Worm (Caenorhabditis elegans) whole organism, L3 larva: ENCODE data around the gene F58A4.2.

ENCODE experiments used
- R02D3.7 ChIP-seq: fragments of 150-350 bp; optimal IDR thresholded peaks from 2 replicates; lab custom pipeline; 2014; ENCODE audit warnings: missing biosample characterization, missing genetic modification characterization
- ceh-16 ChIP-seq: sonication (generic microtip); optimal IDR thresholded peaks from 2 replicates; lab custom pipeline; 2017; ENCODE audit warnings: missing biosample characterization, missing genetic modification characterization
- ceh-9 ChIP-seq: sonication (generic microtip); optimal IDR thresholded peaks from 2 replicates; lab custom pipeline; 2018; ENCODE audit warnings: missing biosample characterization, missing genetic modification characterization
- daf-12 ChIP-seq: fragments of 150-350 bp; optimal IDR thresholded peaks from 2 replicates; lab custom pipeline; 2014; ENCODE audit warnings: missing biosample characterization, missing genetic modification reagents, missing genetic modification characterization
- egl-27 ChIP-seq: sonication (generic microtip); optimal IDR thresholded peaks from 4 replicates; lab custom pipeline; 2017; ENCODE audit warnings: missing biosample characterization, missing genetic modification reagents, missing genetic modification characterization
- elt-1 ChIP-seq: fragments of 150-350 bp; optimal IDR thresholded peaks from 2 replicates; lab custom pipeline; 2014; ENCODE audit warnings: missing biosample characterization, missing genetic modification characterization
- elt-2 ChIP-seq: sonication (generic microtip); optimal IDR thresholded peaks from 2 replicates; lab custom pipeline; 2016; ENCODE audit warnings: missing genetic modification reagents, mild to moderate bottlenecking, missing genetic modification characterization, missing compliant biosample characterization
- elt-3 ChIP-seq, 3 experiments: fragments of 150-350 bp in 1 of 3; sonication (generic microtip) in 2 of 3; optimal IDR thresholded peaks; 2 replicates in 2 of 3; 4 replicates in 1 of 3; lab custom pipeline; 2014 to 2017; ENCODE audit warnings: missing biosample characterization in 3 of 3, missing genetic modification characterization in 3 of 3
- fkh-10 ChIP-seq: sonication (generic microtip); optimal IDR thresholded peaks from 2 replicates; lab custom pipeline; 2017; ENCODE audit warnings: missing biosample characterization, missing genetic modification reagents, missing genetic modification characterization
- fkh-2 ChIP-seq: fragments of 150-350 bp; optimal IDR thresholded peaks from 2 replicates; lab custom pipeline; 2014; ENCODE audit warnings: missing biosample characterization, missing genetic modification reagents, missing genetic modification characterization
- fos-1 ChIP-seq: fragments of 150-350 bp; optimal IDR thresholded peaks from 2 replicates; lab custom pipeline; 2014; ENCODE audit warnings: missing biosample characterization, missing genetic modification characterization
- hmg-11 ChIP-seq: sonication (generic microtip); optimal IDR thresholded peaks from 2 replicates; lab custom pipeline; 2016; ENCODE audit warnings: missing genetic modification characterization, missing compliant biosample characterization
- jun-1 ChIP-seq: fragments of 150-350 bp; optimal IDR thresholded peaks from 2 replicates; lab custom pipeline; 2014; ENCODE audit warnings: missing biosample characterization, missing genetic modification reagents, missing genetic modification characterization
- lsy-12 ChIP-seq: sonication (generic microtip); optimal IDR thresholded peaks from 2 replicates; lab custom pipeline; 2016; ENCODE audit warnings: mild to moderate bottlenecking, missing genetic modification characterization, missing compliant biosample characterization
- mml-1 ChIP-seq: fragments of 150-350 bp; sonication (generic microtip); optimal IDR thresholded peaks from 3 replicates; lab custom pipeline; 2014; ENCODE audit warnings: missing biosample characterization, missing genetic modification characterization
- nfya-1 ChIP-seq: sonication (generic microtip); optimal IDR thresholded peaks from 2 replicates; lab custom pipeline; 2017; ENCODE audit warnings: missing genetic modification characterization, mild to moderate bottlenecking, missing compliant biosample characterization, antibody characterized with exemption, moderate library complexity; ENCODE audit not compliant: insufficient read depth
- nhr-23 ChIP-seq: fragments of 150-350 bp; optimal IDR thresholded peaks from 2 replicates; lab custom pipeline; 2014; ENCODE audit warnings: missing biosample characterization, missing genetic modification reagents, missing genetic modification characterization
- nhr-25 ChIP-seq: sonication (generic microtip); optimal IDR thresholded peaks from 2 replicates; lab custom pipeline; 2017; ENCODE audit warnings: missing biosample characterization, missing genetic modification characterization
- nhr-28 ChIP-seq: fragments of 150-350 bp; optimal IDR thresholded peaks from 2 replicates; lab custom pipeline; 2014; ENCODE audit warnings: missing biosample characterization, missing genetic modification characterization
- nhr-43 ChIP-seq: sonication (generic microtip); optimal IDR thresholded peaks from 2 replicates; lab custom pipeline; 2016; ENCODE audit warnings: mild to moderate bottlenecking, missing genetic modification characterization, missing compliant biosample characterization; ENCODE audit not compliant: poor library complexity, severe bottlenecking
- nhr-67 ChIP-seq: fragments of 150-350 bp; optimal IDR thresholded peaks from 2 replicates; lab custom pipeline; 2014; ENCODE audit warnings: missing biosample characterization, missing genetic modification characterization
- nhr-76 ChIP-seq: fragments of 150-350 bp; sonication (generic microtip); optimal IDR thresholded peaks from 5 replicates; lab custom pipeline; 2014; ENCODE audit warnings: missing biosample characterization, missing genetic modification characterization
- pha-4 ChIP-seq: fragments of 150-350 bp; optimal IDR thresholded peaks from 2 replicates; lab custom pipeline; 2014; ENCODE audit warnings: missing biosample characterization, missing genetic modification reagents, missing genetic modification characterization
- pqm-1 ChIP-seq: fragments of 150-350 bp; optimal IDR thresholded peaks from 2 replicates; lab custom pipeline; 2017; ENCODE audit warnings: missing biosample characterization, missing genetic modification characterization, inconsistent platforms
- tbx-2 ChIP-seq: sonication (generic microtip); optimal IDR thresholded peaks from 2 replicates; lab custom pipeline; 2016; ENCODE audit warnings: mild to moderate bottlenecking, missing genetic modification characterization, missing compliant biosample characterization
- unc-62 ChIP-seq: fragments of 150-350 bp; sonication (generic microtip); optimal IDR thresholded peaks from 4 replicates; lab custom pipeline; 2014; ENCODE audit warnings: missing biosample characterization, missing genetic modification reagents, missing genetic modification characterization
- ztf-4 ChIP-seq: fragments of 150-350 bp; optimal IDR thresholded peaks from 2 replicates; lab custom pipeline; 2014; ENCODE audit warnings: missing biosample characterization, missing genetic modification characterization

Gene F58A4.2

ce11 chrIII:9600645-9601044, at the start of gene F58A4.2:
Gene F58A4.2 (minus strand): TSS chrIII:9600745.
- TF ChIP-seq nhr-23 (tag; lab: Kevin White, UChicago) = no peak
- no peak for TF ChIP-seq tbx-2 (tag; lab: Kevin White, UChicago)
- no peak for TF ChIP-seq ceh-9 (tag; lab: Kevin White, UChicago)
- TF ChIP-seq unc-62 (GFP tag; lab: Kevin White, UChicago) = no peak

- TF ChIP-seq nhr-25 (peak; percentile 10), nhr-23 (tag; lab: Kevin White, UChicago) (peak; percentile 84), nfya-1 (no peak), ztf-4 (no peak), nhr-43 (tag; lab: Kevin White, UChicago) (peak; percentile 66), ceh-16 (no peak)
Observed at ce11 chrIII:9646440-9647021, 46.0 kb upstream of the F58A4.2 start.

ce11 chrIII:9645099-9645498, 44.6 kb upstream of the F58A4.2 start:
- TF ChIP-seq egl-27 (no peak), nhr-23 (tag; lab: Kevin White, UChicago) (peak; percentile 59), elt-3 (tag; optimal IDR thresholded peaks at IDR 0.05; lab: Kevin White, UChicago) (peak in 1 of 3 experiments; percentile 66)

ce11 chrIII:9642110-9642509, 41.6 kb upstream of the F58A4.2 start:
- no peak for TF ChIP-seq mml-1
- peak; percentile 16 for TF ChIP-seq nhr-23 (tag; lab: Kevin White, UChicago)

DNA sequence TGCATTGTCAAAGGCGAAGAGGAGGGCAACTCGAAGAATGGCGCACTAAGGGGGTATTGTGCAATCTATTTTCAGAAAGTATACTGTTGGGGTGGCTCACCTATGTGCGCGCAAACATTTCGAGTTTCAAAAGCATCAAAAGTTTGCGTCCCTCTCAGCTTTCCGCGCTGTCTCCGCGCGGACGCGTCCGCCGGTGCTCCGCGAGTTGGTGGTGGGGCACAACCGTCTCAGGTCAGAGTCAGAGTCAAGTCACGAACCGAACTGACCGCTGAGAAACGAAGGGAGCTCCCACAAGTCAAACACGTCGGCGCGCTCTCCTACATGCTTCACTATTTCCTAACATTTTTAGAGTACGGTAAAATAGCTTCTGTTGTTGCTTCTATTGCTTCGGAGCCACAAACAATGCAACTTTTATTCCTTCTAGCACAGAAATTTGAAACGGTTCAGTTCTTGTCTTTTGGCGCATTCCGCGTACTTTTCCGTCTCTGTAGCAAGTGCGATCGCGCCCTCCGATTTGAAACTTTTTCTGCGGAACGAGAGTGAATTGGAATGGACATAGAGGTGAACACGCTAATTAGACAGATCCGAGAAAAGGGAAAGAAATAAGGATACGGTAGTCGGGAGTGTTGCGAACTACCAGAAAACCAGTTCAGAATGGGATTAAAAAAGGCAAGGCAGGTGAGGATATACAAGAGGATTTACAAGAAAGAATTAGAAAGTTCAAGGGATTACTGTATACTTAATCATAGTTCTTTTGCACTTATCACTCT, 38.9 kb upstream of the F58A4.2 start:
- TF ChIP-seq nhr-23 (tag; lab: Kevin White, UChicago) (peak; percentile 30), pha-4 (tag; lab: Kevin White, UChicago) (no peak)

DNA sequence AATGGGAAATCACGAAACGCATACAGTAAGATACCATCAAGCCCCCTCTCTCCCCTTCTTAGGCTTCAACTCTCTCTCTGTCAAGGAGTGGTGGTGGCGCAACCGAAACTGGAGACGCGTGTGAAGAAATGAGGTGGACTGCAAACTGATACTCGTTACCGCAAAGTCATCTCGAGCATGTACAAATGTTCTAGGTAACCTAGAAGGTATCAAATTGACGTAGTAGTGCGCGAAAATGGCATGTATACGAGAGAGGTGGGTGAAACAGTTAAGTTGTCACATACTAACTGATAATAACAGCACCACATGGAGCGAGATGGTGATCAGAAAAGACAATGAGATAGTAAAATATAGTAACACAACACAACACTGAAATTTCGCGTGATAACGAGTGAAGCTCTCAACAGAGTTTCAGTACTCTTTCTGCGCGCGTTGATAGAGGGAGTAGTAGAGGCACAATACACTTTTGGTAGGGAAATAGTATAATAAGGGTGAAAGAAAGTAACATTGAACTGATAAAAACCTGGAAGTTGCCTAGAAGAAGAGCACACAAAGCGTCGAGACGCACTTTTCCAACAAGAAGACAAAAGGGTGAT, 37.7 kb upstream of the F58A4.2 start:
- peak; percentile 9 for TF ChIP-seq pha-4 (tag; lab: Kevin White, UChicago)
- TF ChIP-seq egl-27 = no peak
- no peak for TF ChIP-seq nhr-43 (tag; lab: Kevin White, UChicago)
- TF ChIP-seq fkh-2 (tag; lab: Kevin White, UChicago) = no peak
- no peak for TF ChIP-seq elt-1 (tag; lab: Kevin White, UChicago)
- no peak for TF ChIP-seq R02D3.7 (tag; lab: Kevin White, UChicago)
- peak; percentile 6 for TF ChIP-seq jun-1
- TF ChIP-seq unc-62 (GFP tag; lab: Kevin White, UChicago) = no peak
- no peak for TF ChIP-seq nfya-1
- TF ChIP-seq nhr-23 (tag; lab: Kevin White, UChicago) = no peak
- TF ChIP-seq pqm-1 = peak; percentile 97
- TF ChIP-seq elt-2 (tag; lab: Kevin White, UChicago) = peak; percentile 94
- TF ChIP-seq nhr-25 = no peak
- no peak for TF ChIP-seq lsy-12 (tag; lab: Kevin White, UChicago)
- TF ChIP-seq ceh-16 = no peak
- no peak for TF ChIP-seq nhr-28 (tag; lab: Kevin White, UChicago)
- TF ChIP-seq nhr-76 (tag; lab: Kevin White, UChicago) = no peak
- TF ChIP-seq daf-12 (tag; lab: Kevin White, UChicago) = no peak
- TF ChIP-seq fkh-10 (GFP tag; lab: Kevin White, UChicago) = no peak
- no peak for TF ChIP-seq nhr-67
- no peak for TF ChIP-seq fos-1 (tag; lab: Kevin White, UChicago)
- TF ChIP-seq hmg-11 = no peak
- TF ChIP-seq ztf-4 = no peak
